Worm (Caenorhabditis elegans) whole organism, mixed stage, embryonic: ENCODE results near the gene spi-1.

Source experiments
- ham-2 ChIP-seq: fragments of 200-800 bp; sonication (Bioruptor generic); optimal IDR thresholded peaks from 2 replicates; lab custom pipeline; 2018; ENCODE audit warnings: mild to moderate bottlenecking, missing genetic modification characterization, missing compliant biosample characterization
- snpc-4 ChIP-seq: fragments of 150-350 bp; optimal IDR thresholded peaks from 2 replicates; lab custom pipeline; 2014; ENCODE audit warnings: missing biosample characterization, missing genetic modification characterization
- unc-39 ChIP-seq: fragments of 150-350 bp; optimal IDR thresholded peaks from 2 replicates; lab custom pipeline; 2014; ENCODE audit warnings: missing biosample characterization, missing genetic modification characterization
- zip-8 ChIP-seq: fragments of 150-350 bp; optimal IDR thresholded peaks from 2 replicates; lab custom pipeline; 2014; ENCODE audit warnings: missing biosample characterization, missing genetic modification characterization

- TF ChIP-seq snpc-4 (tag; lab: Kevin White, UChicago) (no peak), unc-39 (tag; lab: Kevin White, UChicago) (no peak), ham-2 (GFP tag; lab: Kevin White, UChicago) (no peak), zip-8 (tag; lab: Kevin White, UChicago) (no peak)
Measured at ce11 chrII:7499390-7499789, 3.3 kb downstream of the spi-1 start, which contains the start of gene srab-14.
